Worm (Caenorhabditis elegans): ENCODE data around the gene sru-18.

ce11 chrIV:12545393-12545792, 43.3 kb downstream of the sru-18 start:
- TF ChIP-seq klf-2 (GFP tag; conservative IDR thresholded peaks at IDR 0.05) (no peak), cog-1 (tag; optimal IDR thresholded peaks at IDR 0.05) (no peak), tab-1 (GFP tag; IDR thresholded peaks at IDR 0.05) (no peak), flt-1 (GFP tag; IDR thresholded peaks at IDR 0.05) (no peak)
